Worm (Caenorhabditis elegans): ENCODE results near the gene cyp-29A4.

DNA sequence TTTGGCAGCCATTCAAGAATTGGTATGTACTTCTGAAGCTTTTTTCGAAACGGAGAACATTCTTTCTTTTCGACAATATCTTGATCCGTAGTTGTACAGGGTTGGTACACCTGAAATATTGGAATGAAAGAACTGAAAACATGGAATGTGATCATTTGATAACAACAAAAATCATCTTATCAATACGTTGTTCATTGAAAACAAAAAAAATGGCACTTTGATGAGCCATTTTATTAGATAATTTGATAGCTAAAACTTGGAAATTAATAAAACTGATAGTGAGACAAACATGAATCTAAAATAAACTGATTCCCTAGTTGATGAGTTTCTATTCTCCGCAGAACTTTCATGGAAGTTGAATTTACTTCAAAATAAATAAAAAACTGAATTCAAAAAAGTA, 17.9 kb downstream of the cyp-29A4 start:
- TF ChIP-seq ztf-29 (GFP tag; IDR thresholded peaks at IDR 0.05) = no peak
- no peak for TF ChIP-seq ref-1 (GFP tag; conservative IDR thresholded peaks at IDR 0.05)
- TF ChIP-seq flt-1 (GFP tag; IDR thresholded peaks at IDR 0.05) = no peak
- TF ChIP-seq T22C8.4 (GFP tag; IDR thresholded peaks at IDR 0.05) = no peak
- TF ChIP-seq med-1 (GFP tag; optimal IDR thresholded peaks at IDR 0.05; ENCODE audit: insufficient read depth) = no peak
- TF ChIP-seq klf-2 (GFP tag; conservative IDR thresholded peaks at IDR 0.05) = no peak
- no peak for TF ChIP-seq tab-1 (GFP tag; IDR thresholded peaks at IDR 0.05)
- no peak for TF ChIP-seq cog-1 (tag; optimal IDR thresholded peaks at IDR 0.05)
- TF ChIP-seq ztf-23 (GFP tag; IDR thresholded peaks at IDR 0.05) = no peak

Data from whole organism, midembryonic.